Worm (Caenorhabditis elegans): ENCODE data around the gene crn-4.

ce11 chrX:2210164-2210563 lies 47.7 kb downstream of the crn-4 start:
- TF ChIP-seq ama-1 (optimal IDR thresholded peaks at IDR 0.05) (no peak), mdl-1 (tag; optimal IDR thresholded peaks at IDR 0.05) (no peak), rnt-1 (tag; optimal IDR thresholded peaks at IDR 0.05) (no peak), pax-3 (tag; optimal IDR thresholded peaks at IDR 0.05) (no peak), zag-1 (tag; optimal IDR thresholded peaks at IDR 0.05) (no peak), nhr-77 (tag; optimal IDR thresholded peaks at IDR 0.05) (no peak), lin-39 (tag; optimal IDR thresholded peaks at IDR 0.05) (no peak), snpc-4 (tag; optimal IDR thresholded peaks at IDR 0.05) (no peak), lir-3 (tag; optimal IDR thresholded peaks at IDR 0.05; ENCODE audit: poor library complexity) (no peak), hpl-2 (GFP tag; optimal IDR thresholded peaks at IDR 0.05) (no peak)
